Fruit fly (Drosophila melanogaster) whole organism, pupa: ENCODE data around the gene mei-41.

ENCODE experiments used
- CG13204 ChIP-seq: fragments of 200-800 bp; sonication (Bioruptor generic); optimal IDR thresholded peaks from 2 replicates; lab custom pipeline; 2018; ENCODE audit warnings: missing biosample characterization, mild to moderate bottlenecking, missing genetic modification characterization, moderate library complexity
- CG15710 ChIP-seq: fragments of 200-800 bp; sonication (Bioruptor generic); optimal IDR thresholded peaks from 2 replicates; lab custom pipeline; 2018; ENCODE audit warnings: missing biosample characterization, mild to moderate bottlenecking, missing genetic modification characterization, moderate library complexity
- CG32121 ChIP-seq: fragments of 200-800 bp; sonication (Bioruptor generic); IDR thresholded peaks from 2 replicates; pipeline ENCODE4 v1.3.6; 2022; ENCODE audit warnings: missing biosample characterization, missing genetic modification characterization
- D1 ChIP-seq: fragments of 200-800 bp; sonication (Bioruptor generic); optimal IDR thresholded peaks from 2 replicates; lab custom pipeline; 2018; ENCODE audit warnings: missing biosample characterization, mild to moderate bottlenecking, missing genetic modification characterization, moderate library complexity
- Pif1A ChIP-seq: fragments of 200-800 bp; sonication (Bioruptor generic); optimal IDR thresholded peaks from 3 replicates; lab custom pipeline; 2016; ENCODE audit warnings: missing biosample characterization, missing genetic modification characterization

DNA sequence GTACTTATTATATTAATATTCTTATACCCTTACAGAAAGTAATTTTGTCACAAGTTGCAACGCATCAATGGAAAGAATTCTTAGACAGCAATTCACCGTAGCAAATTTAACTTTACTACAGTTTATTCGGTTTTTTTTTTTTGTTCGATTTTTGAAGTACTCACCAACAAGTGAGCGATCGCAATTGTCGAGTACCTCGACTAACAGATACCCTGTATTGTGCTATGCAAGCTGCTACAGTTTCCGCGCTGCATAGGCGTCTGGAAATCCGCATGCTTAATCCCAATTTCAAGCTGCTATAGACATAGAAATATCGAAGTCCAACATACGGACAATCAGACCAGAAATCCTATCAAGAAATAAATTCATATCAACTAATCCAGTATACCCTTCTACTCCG is 22.9 kb upstream of the mei-41 start:
- no peak for TF ChIP-seq D1
- TF ChIP-seq CG32121 (GFP tag; lab: Robert Waterston, UW): no peak
- no peak for TF ChIP-seq Pif1A (GFP tag; lab: Kevin White, UChicago)
- TF ChIP-seq CG13204 (GFP tag; lab: Kevin White, UChicago): no peak
- no peak for TF ChIP-seq CG15710
